Fruit fly (Drosophila melanogaster): Measurements from ENCODE around the gene CG10096.
A peak's percentile ranks its signal among the peaks of the same experiment; 100 is the strongest.

The CG10096 gene

DNA sequence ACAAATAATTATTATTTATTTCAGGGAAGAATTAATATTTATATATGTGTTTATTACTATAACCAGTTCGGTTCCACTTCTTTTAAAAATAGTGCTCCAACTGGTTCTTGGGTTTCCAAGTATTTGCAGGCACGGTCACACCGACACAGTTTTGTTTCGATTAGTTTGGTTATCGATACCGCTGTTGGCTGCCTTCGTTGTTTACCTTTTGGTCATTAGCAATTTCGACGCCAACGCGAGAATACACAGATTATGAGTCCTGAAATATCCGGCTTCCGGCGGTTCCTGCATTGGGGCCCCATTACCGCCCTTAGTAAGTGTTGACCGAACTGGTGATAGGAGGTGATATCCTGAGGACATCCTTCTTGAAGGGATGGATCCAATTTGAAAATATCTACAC lies 12.4 kb upstream of the CG10096 start, which contains the start of gene CG5196 (continued):
- no peak for TF ChIP-seq NC2β (GFP tag; optimal IDR thresholded peaks at IDR 0.05)
- no peak for TF ChIP-seq ab (GFP tag; optimal IDR thresholded peaks at IDR 0.05)
- peak; percentile 65 for TF ChIP-seq Scr (GFP tag; IDR thresholded peaks at IDR 0.05; ENCODE audit: partially characterized antibody)
- no peak for TF ChIP-seq CG30403 (GFP tag; optimal IDR thresholded peaks at IDR 0.05)
- TF ChIP-seq CG4282 (GFP tag; optimal IDR thresholded peaks at IDR 0.05): no peak
- no peak for TF ChIP-seq CG8478 (optimal IDR thresholded peaks at IDR 0.05)
- no peak for TF ChIP-seq gem (tag; optimal IDR thresholded peaks at IDR 0.05)
- no peak for TF ChIP-seq Drgx (GFP tag; IDR thresholded peaks at IDR 0.05)
- TF ChIP-seq CG11398 (GFP tag; optimal IDR thresholded peaks at IDR 0.05): no peak
- no peak for TF ChIP-seq CG11456 (GFP tag; IDR thresholded peaks at IDR 0.05)
- peak; percentile 76 for TF ChIP-seq CG1603 (tag; optimal IDR thresholded peaks at IDR 0.05)
- TF ChIP-seq crp (GFP tag; optimal IDR thresholded peaks at IDR 0.05): no peak
- TF ChIP-seq CG43689 (GFP tag; IDR thresholded peaks at IDR 0.05): no peak
- TF ChIP-seq h (optimal IDR thresholded peaks at IDR 0.05): no peak
- TF ChIP-seq CG4360 (GFP tag; IDR thresholded peaks at IDR 0.05): no peak
- no peak for TF ChIP-seq psq (GFP tag; optimal IDR thresholded peaks at IDR 0.05)
- peak; percentile 52 for TF ChIP-seq tna (GFP tag; IDR thresholded peaks at IDR 0.05; ENCODE audit: partially characterized antibody)
- no peak for TF ChIP-seq hth (optimal IDR thresholded peaks at IDR 0.05)
- TF ChIP-seq Dip3 (GFP tag; optimal IDR thresholded peaks at IDR 0.05): no peak
- no peak for TF ChIP-seq CG18476 (GFP tag; optimal IDR thresholded peaks at IDR 0.05)
- no peak for TF ChIP-seq fd96Cb (tag; optimal IDR thresholded peaks at IDR 0.05)
- no peak for TF ChIP-seq CG33557 (GFP tag; optimal IDR thresholded peaks at IDR 0.05)
- no peak for TF ChIP-seq CG1024 (GFP tag; IDR thresholded peaks at IDR 0.05)
- TF ChIP-seq Ets97D (GFP tag; optimal IDR thresholded peaks at IDR 0.05): peak; percentile 34
- TF ChIP-seq CG4854 (GFP tag; optimal IDR thresholded peaks at IDR 0.05): no peak
- no peak for TF ChIP-seq CG6813 (GFP tag; optimal IDR thresholded peaks at IDR 0.05)
- no peak for TF ChIP-seq ken (GFP tag; IDR thresholded peaks at IDR 0.05)
- no peak for TF ChIP-seq jing (GFP tag; optimal IDR thresholded peaks at IDR 0.05)
- TF ChIP-seq Fer2 (tag; optimal IDR thresholded peaks at IDR 0.05): no peak
- no peak for TF ChIP-seq NK7.1 (GFP tag; optimal IDR thresholded peaks at IDR 0.05)
- peak; percentile 29 for TF ChIP-seq Nf-YB (GFP tag; optimal IDR thresholded peaks at IDR 0.05)
- no peak for TF ChIP-seq E2f1 (GFP tag; IDR thresholded peaks at IDR 0.05)
- peak; percentile 74 for TF ChIP-seq zen2 (GFP tag; IDR thresholded peaks at IDR 0.05; ENCODE audit: partially characterized antibody)
- no peak for TF ChIP-seq CG11504 (tag; optimal IDR thresholded peaks at IDR 0.05)
- TF ChIP-seq CG17802 (tag; optimal IDR thresholded peaks at IDR 0.05): no peak
- TF ChIP-seq CG15269 (tag; optimal IDR thresholded peaks at IDR 0.05): no peak
- TF ChIP-seq CkIIα-i1 (GFP tag; IDR thresholded peaks at IDR 0.05): no peak
- TF ChIP-seq p53 (GFP tag; optimal IDR thresholded peaks at IDR 0.05): no peak
- no peak for TF ChIP-seq Tbp (GFP tag; optimal IDR thresholded peaks at IDR 0.05)
- TF ChIP-seq CG10147 (GFP tag; optimal IDR thresholded peaks at IDR 0.05): peak; percentile 13
- peak; percentile 16 for TF ChIP-seq CG13424 (tag; optimal IDR thresholded peaks at IDR 0.05)
- no peak for TF ChIP-seq CG7745 (tag; optimal IDR thresholded peaks at IDR 0.05)
- TF ChIP-seq Hmr (GFP tag; optimal IDR thresholded peaks at IDR 0.05): peak; percentile 41
- no peak for TF ChIP-seq jigr1 (GFP tag; IDR thresholded peaks at IDR 0.05)
- TF ChIP-seq so (GFP tag; IDR thresholded peaks at IDR 0.05): 0 out of 3 replicates have a peak, but pooled peaks have one; percentile 25
- TF ChIP-seq CG14860 (GFP tag; IDR thresholded peaks at IDR 0.05; ENCODE audit: partially characterized antibody): peak; percentile 27; the same call in 2 of the 3 replicates
- TF ChIP-seq Deaf1 (tag; optimal IDR thresholded peaks at IDR 0.05): no peak
- no peak; the same call in 1 of the 2 replicates for TF ChIP-seq CG31441 (GFP tag; IDR thresholded peaks at IDR 0.05)
- no peak for TF ChIP-seq CG11695 (GFP tag; IDR thresholded peaks at IDR 0.05)
- no peak for TF ChIP-seq sens (GFP tag)
- peak; percentile 86 for TF ChIP-seq pzg (GFP tag; optimal IDR thresholded peaks at IDR 0.05)
- peak; percentile 17 for TF ChIP-seq CG8924 (tag; optimal IDR thresholded peaks at IDR 0.05)
